Worm (Caenorhabditis elegans) whole organism, midembryonic: ENCODE data around the gene fbl-1.

Experiments used
- T22C8.4 ChIP-seq: fragments of 200-800 bp; sonication (Bioruptor generic); IDR thresholded peaks from 2 replicates; pipeline ENCODE4 v1.3.6; 2022; ENCODE audit warnings: missing genetic modification characterization, missing compliant biosample characterization
- cog-1 ChIP-seq: sonication (generic microtip); optimal IDR thresholded peaks from 2 replicates; lab custom pipeline; 2016; ENCODE audit warnings: missing genetic modification characterization, missing compliant biosample characterization
- flt-1 ChIP-seq: fragments of 200-800 bp; sonication (Bioruptor generic); IDR thresholded peaks from 2 replicates; pipeline ENCODE4 v1.3.6; 2022; ENCODE audit warnings: missing genetic modification characterization, missing compliant biosample characterization
- klf-2 ChIP-seq: fragments of 200-800 bp; sonication (Bioruptor generic); conservative IDR thresholded peaks from 2 replicates; pipeline ENCODE4 v1.3.6; 2022; ENCODE audit warnings: missing genetic modification reagents, missing genetic modification characterization, missing compliant biosample characterization
- med-1 ChIP-seq: sonication (generic microtip); optimal IDR thresholded peaks from 2 replicates; lab custom pipeline; 2017; ENCODE audit warnings: missing genetic modification characterization, mild to moderate bottlenecking, missing compliant biosample characterization, antibody characterized with exemption, missing genetic modification reagents; ENCODE audit not compliant: insufficient read depth
- ref-1 ChIP-seq: fragments of 200-800 bp; sonication (Bioruptor generic); conservative IDR thresholded peaks from 2 replicates; pipeline ENCODE4 v1.3.6; 2022; ENCODE audit warnings: missing genetic modification reagents, missing genetic modification characterization, missing compliant biosample characterization
- tab-1 ChIP-seq: fragments of 200-800 bp; sonication (Bioruptor generic); IDR thresholded peaks from 2 replicates; pipeline ENCODE4 v1.3.6; 2022; ENCODE audit warnings: missing genetic modification characterization, missing compliant biosample characterization
- ztf-23 ChIP-seq: fragments of 200-800 bp; sonication (Bioruptor generic); IDR thresholded peaks from 2 replicates; pipeline ENCODE4 v1.3.6; 2022; ENCODE audit warnings: missing genetic modification reagents, missing genetic modification characterization, missing compliant biosample characterization
- ztf-29 ChIP-seq: fragments of 200-800 bp; sonication (Bioruptor generic); IDR thresholded peaks from 2 replicates; pipeline ENCODE4 v1.3.6; 2022; ENCODE audit warnings: missing genetic modification reagents, missing genetic modification characterization, missing compliant biosample characterization

The fbl-1 gene

DNA sequence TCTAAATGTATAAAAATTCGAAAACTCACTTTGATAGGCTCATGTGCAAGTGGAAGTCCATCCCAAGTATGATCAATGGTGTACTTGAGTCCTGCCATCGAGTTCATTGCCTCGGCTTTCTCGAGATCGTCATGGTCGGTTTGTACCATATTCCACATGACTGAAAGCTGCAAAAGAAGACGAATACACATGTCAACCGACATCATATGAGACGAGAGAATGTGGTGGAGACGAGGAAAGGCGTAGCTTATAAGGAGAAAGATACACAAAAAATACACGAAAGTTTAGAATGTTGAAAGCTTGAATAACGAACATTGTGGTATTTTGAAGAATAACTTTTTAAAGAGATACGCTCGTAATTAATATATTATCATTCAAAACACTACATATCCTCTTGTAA lies 27.8 kb upstream of the fbl-1 start, which contains the start of gene C33A12.3:
TSS of gene C33A12.3 (minus strand) at position 167 of the 400 bp plus-strand sequence.
- TF ChIP-seq tab-1 (no peak), ztf-29 (GFP tag; lab: Robert Waterston, UW) (no peak), cog-1 (tag; lab: Kevin White, UChicago) (no peak), ref-1 (GFP tag; lab: Robert Waterston, UW) (no peak), T22C8.4 (no peak), klf-2 (GFP tag; lab: Robert Waterston, UW) (no peak), flt-1 (no peak), ztf-23 (GFP tag; lab: Robert Waterston, UW) (no peak), med-1 (GFP tag; lab: Kevin White, UChicago) (no peak)

DNA sequence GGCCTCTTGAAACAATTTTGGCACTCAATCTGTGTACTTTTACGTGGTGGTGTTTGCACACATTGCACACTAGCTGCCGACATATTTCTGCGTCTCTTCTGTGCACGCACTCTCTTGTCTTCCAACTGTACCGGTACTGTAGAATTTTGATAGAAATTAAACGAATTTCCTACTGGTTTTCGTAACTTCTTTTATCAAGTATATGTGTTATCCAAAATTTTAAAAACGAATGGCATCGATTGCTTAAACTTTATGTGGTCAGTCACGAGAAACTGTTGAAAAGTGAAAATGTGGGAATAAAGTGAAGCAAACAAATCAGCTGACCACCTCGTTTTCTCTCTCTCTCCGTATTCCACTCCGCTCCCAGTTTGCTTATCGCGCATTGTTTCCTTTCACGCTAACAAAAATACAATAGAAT lies 27.2 kb upstream of the fbl-1 start:
- TF ChIP-seq tab-1: no peak
- no peak for TF ChIP-seq cog-1 (tag; lab: Kevin White, UChicago)
- TF ChIP-seq med-1 (GFP tag; lab: Kevin White, UChicago): no peak
- no peak for TF ChIP-seq klf-2 (GFP tag; lab: Robert Waterston, UW)
- TF ChIP-seq ztf-23 (GFP tag; lab: Robert Waterston, UW): no peak
- TF ChIP-seq T22C8.4: no peak
- no peak for TF ChIP-seq flt-1
- no peak for TF ChIP-seq ref-1 (GFP tag; lab: Robert Waterston, UW)
- TF ChIP-seq ztf-29 (GFP tag; lab: Robert Waterston, UW): no peak

DNA sequence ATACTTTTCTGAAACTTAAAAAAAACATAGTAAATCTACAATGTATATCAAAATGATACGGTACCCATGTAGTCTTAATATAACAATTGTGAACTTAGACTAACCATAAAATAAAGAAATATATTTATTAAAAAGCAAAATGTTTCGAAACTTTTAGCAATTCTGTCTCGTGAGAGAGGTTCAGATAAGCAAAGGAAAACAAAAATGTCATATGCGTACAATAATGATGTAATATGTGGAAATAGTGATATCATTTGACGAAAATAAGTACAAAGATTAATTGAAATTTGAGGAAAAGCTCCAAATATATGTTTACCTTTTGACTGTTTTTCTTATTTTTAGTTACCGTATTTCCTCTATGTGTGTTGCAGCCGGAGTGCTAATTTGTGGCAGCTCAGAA lies 26.5 kb upstream of the fbl-1 start:
- TF ChIP-seq ztf-29 (GFP tag; lab: Robert Waterston, UW): no peak
- no peak for TF ChIP-seq klf-2 (GFP tag; lab: Robert Waterston, UW)
- TF ChIP-seq ztf-23 (GFP tag; lab: Robert Waterston, UW): no peak

DNA sequence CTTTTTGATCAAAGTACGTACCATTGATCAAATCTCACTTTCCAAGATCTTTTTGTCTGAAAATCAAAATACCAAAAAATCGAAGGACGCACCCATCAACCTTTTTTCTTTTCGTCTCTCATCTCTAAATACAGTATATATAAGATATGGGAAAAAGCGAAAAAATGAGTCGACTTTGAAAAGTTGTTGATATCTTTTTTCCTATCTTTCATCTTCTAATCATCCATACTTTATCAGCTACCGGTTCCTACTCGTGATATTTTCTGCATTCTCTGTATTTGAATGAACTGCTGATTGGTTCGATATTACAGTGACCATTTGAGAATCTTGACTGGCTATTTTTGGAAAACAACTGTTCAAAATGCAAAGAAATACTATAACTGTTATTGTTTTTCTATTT lies 23.8 kb upstream of the fbl-1 start, which contains the start of gene C33A12.19:
TSS of gene C33A12.19 (plus strand) at position 169 of the 400 bp plus-strand sequence.
- TF ChIP-seq ztf-29 (GFP tag; lab: Robert Waterston, UW) (no peak), T22C8.4 (no peak), tab-1 (no peak), ztf-23 (GFP tag; lab: Robert Waterston, UW) (no peak), med-1 (GFP tag; lab: Kevin White, UChicago) (no peak), ref-1 (GFP tag; lab: Robert Waterston, UW) (no peak)

DNA sequence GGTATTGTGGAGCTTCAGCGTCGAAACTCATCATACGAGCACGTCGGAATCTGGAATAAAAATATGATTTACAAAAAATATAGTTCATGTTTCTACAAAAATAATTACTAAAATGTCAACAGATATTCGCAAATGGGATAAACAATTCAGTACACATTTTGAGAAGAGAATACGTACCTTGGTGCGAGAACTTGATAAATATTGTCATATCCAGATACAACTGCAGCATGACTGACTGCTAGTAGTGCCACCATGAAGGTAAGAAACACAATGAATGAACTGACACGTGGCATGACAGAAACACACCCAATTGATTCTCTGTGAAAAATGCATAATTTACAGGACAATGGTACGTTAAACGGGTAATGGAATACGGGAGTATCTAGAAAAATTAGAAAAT lies 22.0 kb upstream of the fbl-1 start, which contains the start of gene nlp-35:
TSS of gene nlp-35 (minus strand) at position 319 of the 400 bp plus-strand sequence.
- TF ChIP-seq ref-1 (GFP tag; lab: Robert Waterston, UW) (no peak), tab-1 (no peak)

DNA sequence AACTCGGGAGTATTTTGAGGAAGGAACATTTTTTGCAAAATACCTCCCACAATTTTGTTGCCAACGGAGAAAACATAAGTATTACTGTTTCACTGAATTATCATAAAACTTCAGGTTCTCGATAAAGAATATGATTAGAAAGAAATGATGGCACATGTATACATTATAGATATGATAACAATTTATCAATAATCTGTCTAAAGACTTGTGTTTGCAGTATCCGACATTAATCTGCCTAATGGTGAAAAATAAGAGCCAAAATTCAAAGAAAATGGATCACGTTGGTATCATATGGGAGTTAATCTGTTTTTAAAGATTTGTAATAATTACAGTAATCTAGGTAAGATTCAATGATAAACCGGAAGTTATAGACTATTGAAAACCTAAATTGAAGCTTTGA lies 20.0 kb upstream of the fbl-1 start:
- TF ChIP-seq ref-1 (GFP tag; lab: Robert Waterston, UW) (no peak), flt-1 (no peak), ztf-23 (GFP tag; lab: Robert Waterston, UW) (no peak), ztf-29 (GFP tag; lab: Robert Waterston, UW) (no peak), tab-1 (no peak), klf-2 (GFP tag; lab: Robert Waterston, UW) (no peak), cog-1 (tag; lab: Kevin White, UChicago) (no peak), T22C8.4 (no peak), med-1 (GFP tag; lab: Kevin White, UChicago) (no peak)

ce11 chrIV:9523139-9523538 lies 17.5 kb upstream of the fbl-1 start:
- no peak for TF ChIP-seq T22C8.4
- no peak for TF ChIP-seq tab-1
- no peak for TF ChIP-seq ztf-23 (GFP tag; lab: Robert Waterston, UW)
- no peak for TF ChIP-seq cog-1 (tag; lab: Kevin White, UChicago)
- TF ChIP-seq klf-2 (GFP tag; lab: Robert Waterston, UW): no peak
- no peak for TF ChIP-seq med-1 (GFP tag; lab: Kevin White, UChicago)
- no peak for TF ChIP-seq ref-1 (GFP tag; lab: Robert Waterston, UW)

ce11 chrIV:9524849-9525460 lies 15.7 kb upstream of the fbl-1 start, which contains the start of gene ndua-5:
ndua-5 (minus strand) TSS chrIV:9524899.
- TF ChIP-seq flt-1: no peak

DNA sequence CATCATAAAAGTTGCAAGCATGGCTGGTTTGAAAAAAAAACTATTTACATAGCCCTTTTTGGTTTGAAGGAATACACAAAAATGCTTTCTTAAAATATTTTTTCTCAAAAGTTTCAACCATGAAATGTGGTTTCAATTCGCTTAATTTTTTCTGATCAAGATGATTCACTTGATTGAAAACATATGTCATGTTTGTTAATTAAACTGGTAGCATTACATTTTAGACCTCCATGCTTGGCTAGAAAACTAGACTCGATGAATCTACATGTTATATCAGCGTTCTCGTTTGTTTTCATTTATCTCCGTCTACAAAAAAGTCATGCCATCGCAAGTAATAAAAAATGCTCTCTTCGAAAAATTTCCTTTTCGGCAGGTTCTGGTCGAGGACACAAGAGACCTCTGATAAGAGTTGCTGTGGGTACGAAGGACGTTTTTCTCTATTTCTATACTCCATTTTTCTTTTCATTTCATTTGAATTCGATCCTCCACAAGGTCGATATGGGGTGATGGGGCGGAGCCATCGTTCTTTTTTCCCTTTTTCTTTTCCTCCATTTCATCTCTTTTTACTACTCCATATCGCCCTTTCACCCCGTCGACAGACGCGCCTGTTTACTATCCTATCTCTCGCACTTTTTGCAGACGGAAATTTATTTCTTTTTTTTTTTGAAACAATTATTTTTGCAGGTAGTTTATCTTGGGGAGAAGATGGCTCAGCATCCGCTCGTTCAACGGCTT lies 14.8 kb upstream of the fbl-1 start, which contains the start of gene elo-1:
TSS of gene elo-1 (plus strand) at position 685 of the 735 bp plus-strand sequence.
- TF ChIP-seq ztf-23 (GFP tag; lab: Robert Waterston, UW) (no peak), klf-2 (GFP tag; lab: Robert Waterston, UW) (no peak), ref-1 (GFP tag; lab: Robert Waterston, UW) (no peak), ztf-29 (GFP tag; lab: Robert Waterston, UW) (no peak), med-1 (GFP tag; lab: Kevin White, UChicago) (no peak), T22C8.4 (no peak), tab-1 (no peak), cog-1 (tag; lab: Kevin White, UChicago) (no peak), flt-1 (no peak)

DNA sequence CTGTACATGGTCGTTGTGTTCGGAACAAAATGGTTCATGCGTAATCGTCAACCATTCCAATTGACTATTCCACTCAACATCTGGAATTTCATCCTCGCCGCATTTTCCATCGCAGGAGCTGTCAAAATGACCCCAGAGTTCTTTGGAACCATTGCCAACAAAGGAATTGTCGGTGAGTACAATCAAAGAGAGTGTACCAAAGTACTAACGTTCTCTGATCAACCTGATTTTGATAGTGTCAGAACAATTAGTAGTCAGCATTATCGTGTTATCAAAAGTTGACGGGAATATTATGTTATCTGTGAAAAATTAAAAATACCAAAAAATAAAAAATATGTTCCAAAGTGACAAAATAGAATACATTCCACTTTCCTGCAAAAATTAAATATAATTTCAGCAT lies 13.6 kb upstream of the fbl-1 start:
- no peak for TF ChIP-seq flt-1
- TF ChIP-seq med-1 (GFP tag; lab: Kevin White, UChicago): no peak
- TF ChIP-seq ztf-23 (GFP tag; lab: Robert Waterston, UW): no peak
- TF ChIP-seq ztf-29 (GFP tag; lab: Robert Waterston, UW): no peak
- TF ChIP-seq T22C8.4: no peak
- no peak for TF ChIP-seq cog-1 (tag; lab: Kevin White, UChicago)
- no peak for TF ChIP-seq klf-2 (GFP tag; lab: Robert Waterston, UW)
- no peak for TF ChIP-seq ref-1 (GFP tag; lab: Robert Waterston, UW)
- no peak for TF ChIP-seq tab-1
